Fruit fly (Drosophila melanogaster) S2 (cell line): Measurements from ENCODE around the gene Nufip.

Source experiments
- CG8478 ChIP-seq: fragments of >200 bp; optimal IDR thresholded peaks from 2 replicates; lab custom pipeline; 2018
- CTCF ChIP-seq, 2 experiments: fragments of >200 bp; optimal IDR thresholded peaks; 2 replicates each; lab custom pipeline; 2018

DNA sequence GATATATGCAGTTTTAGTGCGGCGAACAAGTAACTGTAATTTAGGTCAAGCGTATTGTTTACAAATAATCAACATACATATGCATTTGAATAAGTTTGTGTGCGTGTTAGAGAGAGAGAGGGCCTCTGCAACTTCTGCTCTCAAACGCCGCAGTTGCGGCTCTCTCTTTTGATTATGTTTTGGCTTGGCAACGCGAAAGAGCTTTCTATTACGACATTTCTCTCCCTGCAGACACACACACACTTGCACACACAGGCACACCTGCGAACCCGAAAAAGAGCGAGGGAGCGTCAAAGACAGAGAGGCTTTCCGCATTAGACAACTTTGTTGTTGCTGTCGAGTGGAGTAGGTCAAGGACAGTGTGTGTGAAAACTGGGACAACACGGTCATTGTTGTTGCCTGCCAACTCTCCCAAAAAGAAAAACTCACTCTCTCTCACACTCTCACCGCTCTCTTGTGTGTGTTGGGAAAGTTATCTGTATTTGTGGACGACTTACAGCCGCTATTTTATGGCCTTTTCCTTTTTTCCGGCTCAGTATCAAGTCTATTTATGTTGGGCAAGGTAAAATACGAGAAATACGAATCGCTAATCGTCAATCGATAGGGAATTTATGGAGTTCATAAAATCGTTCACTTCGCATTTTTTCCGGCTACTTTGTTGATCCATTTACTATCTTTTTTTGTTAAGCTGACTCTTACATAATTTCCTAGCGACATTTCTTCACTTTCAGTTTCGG lies 9.1 kb upstream of the Nufip start:
- TF ChIP-seq CG8478 (lab: Kevin White, UChicago) (no peak), CTCF (optimal IDR thresholded peaks at IDR 0.05; lab: Kevin White, UChicago) (no peak)
